Fruit fly (Drosophila melanogaster) whole organism, wandering third instar larva: ENCODE results near the gene CG11449.

Experiments
- Abd-B ChIP-seq: fragments of >200 bp; optimal IDR thresholded peaks from 2 replicates; lab custom pipeline; 2017; ENCODE audit warnings: missing biosample characterization, missing genetic modification characterization
- CG32264 ChIP-seq: fragments of 200-800 bp; sonication (Bioruptor generic); optimal IDR thresholded peaks from 2 replicates; lab custom pipeline; 2016; ENCODE audit warnings: missing biosample characterization, missing genetic modification characterization
- CG9705 ChIP-seq: fragments of 200-800 bp; sonication (Bioruptor generic); optimal IDR thresholded peaks from 2 replicates; lab custom pipeline; 2018; ENCODE audit warnings: missing biosample characterization, mild to moderate bottlenecking, missing genetic modification characterization
- Dfd ChIP-seq: fragments of >200 bp; optimal IDR thresholded peaks from 2 replicates; lab custom pipeline; 2017; ENCODE audit warnings: missing biosample characterization, missing genetic modification characterization
- Dif ChIP-seq: fragments of 200-275, 200-300 bp; sonication (Bioruptor generic); optimal IDR thresholded peaks from 2 replicates; lab custom pipeline; 2018; ENCODE audit warnings: missing biosample characterization, missing genetic modification characterization; ENCODE audit not compliant: partially characterized antibody
- HLH106 ChIP-seq: fragments of 200-800 bp; optimal IDR thresholded peaks from 3 replicates; lab custom pipeline; 2019; ENCODE audit warnings: missing biosample characterization, mild to moderate bottlenecking, missing genetic modification characterization, moderate library complexity
- Hnf4 ChIP-seq: fragments of 200-800 bp; sonication (Bioruptor generic); optimal IDR thresholded peaks from 2 replicates; lab custom pipeline; 2016; ENCODE audit warnings: missing biosample characterization, mild to moderate bottlenecking, missing genetic modification characterization
- Hr78 ChIP-seq: fragments of >200 bp; optimal IDR thresholded peaks from 2 replicates; lab custom pipeline; 2017; ENCODE audit warnings: missing biosample characterization, missing genetic modification characterization
- Hr83 ChIP-seq: fragments of 200-300 bp; sonication (Bioruptor generic); optimal IDR thresholded peaks from 2 replicates; lab custom pipeline; 2016; ENCODE audit warnings: missing biosample characterization, mild to moderate bottlenecking, missing genetic modification characterization, moderate library complexity; ENCODE audit not compliant: poor library complexity, severe bottlenecking
- Jra ChIP-seq: sonication (Bioruptor generic); optimal IDR thresholded peaks from 2 replicates; lab custom pipeline; 2016; ENCODE audit warnings: missing biosample characterization, missing genetic modification characterization
- Mio ChIP-seq: sonication (Bioruptor generic); optimal IDR thresholded peaks from 2 replicates; lab custom pipeline; 2016; ENCODE audit warnings: missing biosample characterization, missing genetic modification characterization
- Myc ChIP-seq: fragments of >200 bp; optimal IDR thresholded peaks from 2 replicates; lab custom pipeline; 2017
- N ChIP-seq: fragments of >200 bp; optimal IDR thresholded peaks from 2 replicates; lab custom pipeline; 2018; ENCODE audit warnings: missing biosample characterization, missing external identifiers, missing genetic modification characterization
- OdsH ChIP-seq: fragments of 200-800 bp; sonication (Bioruptor generic); optimal IDR thresholded peaks from 2 replicates; lab custom pipeline; 2016; ENCODE audit warnings: missing biosample characterization, mild to moderate bottlenecking, missing genetic modification characterization
- Rel ChIP-seq, 2 experiments: fragments of 200-800 bp; sonication (Bioruptor generic) in 1 of 2; optimal IDR thresholded peaks; 2 replicates in 1 of 2; 3 replicates in 1 of 2; lab custom pipeline; 2016 to 2019; ENCODE audit warnings: mild to moderate bottlenecking in 2 of 2, missing biosample characterization in 2 of 2, missing genetic modification characterization in 2 of 2, moderate library complexity in 1 of 2
- Sp1 ChIP-seq: fragments of 200-800 bp; sonication (Bioruptor generic); optimal IDR thresholded peaks from 3 replicates; lab custom pipeline; 2019; ENCODE audit warnings: missing biosample characterization, mild to moderate bottlenecking, missing genetic modification characterization, moderate library complexity
- Vsx2 ChIP-seq: fragments of 200-300, 225-300 bp; sonication (Bioruptor generic); optimal IDR thresholded peaks from 2 replicates; lab custom pipeline; 2018; ENCODE audit warnings: missing biosample characterization, missing genetic modification characterization; ENCODE audit not compliant: partially characterized antibody
- br ChIP-seq: fragments of 200-800 bp; sonication (Bioruptor generic); optimal IDR thresholded peaks from 2 replicates; lab custom pipeline; 2016; ENCODE audit warnings: missing biosample characterization, missing genetic modification characterization
- brk ChIP-seq: fragments of 200-800 bp; sonication (Bioruptor generic); optimal IDR thresholded peaks from 2 replicates; lab custom pipeline; 2016; ENCODE audit warnings: missing biosample characterization, mild to moderate bottlenecking, missing genetic modification characterization
- dmrt93B ChIP-seq: fragments of 200-800 bp; sonication (Bioruptor generic); optimal IDR thresholded peaks from 2 replicates; lab custom pipeline; 2018; ENCODE audit warnings: missing biosample characterization, mild to moderate bottlenecking, missing genetic modification characterization
- dsf ChIP-seq: sonication (Bioruptor generic); optimal IDR thresholded peaks from 2 replicates; lab custom pipeline; 2016; ENCODE audit warnings: missing biosample characterization, missing genetic modification characterization, borderline replicate concordance
- ey ChIP-seq: fragments of 200-800 bp; sonication (Bioruptor generic); optimal IDR thresholded peaks from 2 replicates; lab custom pipeline; 2016; ENCODE audit warnings: missing biosample characterization, missing genetic modification characterization
- foxo ChIP-seq, 2 experiments: fragments of 200-800 bp; sonication (Bioruptor generic); optimal IDR thresholded peaks; 2 replicates in 1 of 2; 3 replicates in 1 of 2; lab custom pipeline; 2016 to 2017; ENCODE audit warnings: missing biosample characterization in 2 of 2, missing genetic modification characterization in 2 of 2
- fru ChIP-seq: fragments of 200-800 bp; sonication (Bioruptor generic); optimal IDR thresholded peaks from 3 replicates; lab custom pipeline; 2016; ENCODE audit warnings: missing biosample characterization, mild to moderate bottlenecking, missing genetic modification characterization
- jim ChIP-seq: fragments of 175-275, 200-325 bp; sonication (Bioruptor generic); optimal IDR thresholded peaks from 2 replicates; lab custom pipeline; 2016; ENCODE audit warnings: missing biosample characterization, mild to moderate bottlenecking, missing genetic modification characterization
- lola ChIP-seq: fragments of >200 bp; optimal IDR thresholded peaks from 2 replicates; lab custom pipeline; 2017; ENCODE audit warnings: missing biosample characterization, missing genetic modification characterization
- pan ChIP-seq: fragments of >200 bp; optimal IDR thresholded peaks from 2 replicates; lab custom pipeline; 2017
- psq ChIP-seq: fragments of 200-800 bp; sonication (Bioruptor generic); optimal IDR thresholded peaks from 3 replicates; lab custom pipeline; 2017; ENCODE audit warnings: missing biosample characterization, mild to moderate bottlenecking, missing genetic modification characterization, moderate library complexity
- rgr ChIP-seq: fragments of 200-800 bp; sonication (Bioruptor generic); optimal IDR thresholded peaks from 3 replicates; lab custom pipeline; 2016; ENCODE audit warnings: missing biosample characterization, mild to moderate bottlenecking, missing genetic modification characterization
- sage ChIP-seq: fragments of 200-800 bp; sonication (Bioruptor generic); optimal IDR thresholded peaks from 2 replicates; lab custom pipeline; 2016; ENCODE audit warnings: missing biosample characterization, mild to moderate bottlenecking, missing genetic modification characterization
- sv ChIP-seq: fragments of 200-800 bp; sonication (Bioruptor generic); optimal IDR thresholded peaks from 3 replicates; lab custom pipeline; 2016; ENCODE audit warnings: missing biosample characterization, missing genetic modification characterization
- tai ChIP-seq: sonication (Bioruptor generic); optimal IDR thresholded peaks from 2 replicates; lab custom pipeline; 2016; ENCODE audit warnings: missing biosample characterization, missing genetic modification characterization

Gene CG11449

dm6 chr3L:22455953-22456488, 1.8 kb downstream of the CG11449 start:
- no peak for TF ChIP-seq sv (GFP tag; lab: Kevin White, UChicago)
- TF ChIP-seq Hr78 (GFP tag; lab: Kevin White, UChicago) = peak; percentile 31
- no peak for TF ChIP-seq foxo (GFP tag; optimal IDR thresholded peaks at IDR 0.05; lab: Kevin White, UChicago)
- TF ChIP-seq Dif (GFP tag; lab: Kevin White, UChicago) = no peak
- no peak for TF ChIP-seq fru (GFP tag; lab: Kevin White, UChicago)
- TF ChIP-seq N (GFP tag; lab: Kevin White, UChicago) = peak; percentile 90
- no peak for TF ChIP-seq OdsH (GFP tag; lab: Kevin White, UChicago)
- TF ChIP-seq Myc (lab: Kevin White, UChicago) = peak; percentile 95
- peak; percentile 38 for TF ChIP-seq lola (GFP tag; lab: Kevin White, UChicago)

dm6 chr3L:22458271-22458670, 4.1 kb downstream of the CG11449 start:
- TF ChIP-seq Abd-B (GFP tag; lab: Kevin White, UChicago) (no peak), CG9705 (no peak), Sp1 (GFP tag; lab: Kevin White, UChicago) (no peak), sv (GFP tag; lab: Kevin White, UChicago) (no peak), Rel (GFP tag; optimal IDR thresholded peaks at IDR 0.05; lab: Kevin White, UChicago) (no peak), Rel (tag; optimal IDR thresholded peaks at IDR 0.05; lab: Kevin White, UChicago) (no peak), Jra (GFP tag; lab: Kevin White, UChicago) (no peak), Mio (GFP tag; lab: Kevin White, UChicago) (no peak), OdsH (GFP tag; lab: Kevin White, UChicago) (no peak), HLH106 (tag; lab: Kevin White, UChicago) (no peak), lola (GFP tag; lab: Kevin White, UChicago) (no peak)
- TF ChIP-seq, all 38 proteins: peak for 0

- TF ChIP-seq Abd-B (GFP tag; lab: Kevin White, UChicago) (no peak), CG32264 (GFP tag; lab: Kevin White, UChicago) (no peak), Hnf4 (no peak), Myc (lab: Kevin White, UChicago) (no peak), Sp1 (GFP tag; lab: Kevin White, UChicago) (no peak), jim (no peak), Dfd (no peak), sage (no peak), OdsH (GFP tag; lab: Kevin White, UChicago) (no peak), psq (GFP tag; lab: Kevin White, UChicago) (no peak), HLH106 (tag; lab: Kevin White, UChicago) (no peak), dsf (GFP tag; lab: Kevin White, UChicago) (no peak), ey (GFP tag; lab: Kevin White, UChicago) (no peak), Hr83 (GFP tag; lab: Kevin White, UChicago) (no peak), tai (GFP tag; lab: Kevin White, UChicago) (no peak), fru (GFP tag; lab: Kevin White, UChicago) (no peak), Mio (GFP tag; lab: Kevin White, UChicago) (no peak)
These were observed 4.8 kb downstream of the CG11449 start for dm6 chr3L:22458898-22459524.

- no peak for TF ChIP-seq lola (GFP tag; lab: Kevin White, UChicago)
- no peak for TF ChIP-seq Vsx2
- no peak for TF ChIP-seq brk
- no peak for TF ChIP-seq Abd-B (GFP tag; lab: Kevin White, UChicago)
- no peak for TF ChIP-seq foxo (GFP tag; optimal IDR thresholded peaks at IDR 0.05; lab: Kevin White, UChicago)
- no peak for TF ChIP-seq psq (GFP tag; lab: Kevin White, UChicago)
- TF ChIP-seq Dfd = no peak
- no peak for TF ChIP-seq br (GFP tag; lab: Kevin White, UChicago)
- no peak for TF ChIP-seq CG32264 (GFP tag; lab: Kevin White, UChicago)
- no peak for TF ChIP-seq Dif (GFP tag; lab: Kevin White, UChicago)
- TF ChIP-seq Sp1 (GFP tag; lab: Kevin White, UChicago) = no peak
- TF ChIP-seq rgr (GFP tag; lab: Kevin White, UChicago) = no peak
- no peak for TF ChIP-seq CG9705
- TF ChIP-seq N (GFP tag; lab: Kevin White, UChicago) = no peak
- TF ChIP-seq tai (GFP tag; lab: Kevin White, UChicago) = no peak
- TF ChIP-seq HLH106 (tag; lab: Kevin White, UChicago) = no peak
- no peak for TF ChIP-seq dmrt93B (GFP tag; lab: Kevin White, UChicago)
- no peak for TF ChIP-seq pan
- TF ChIP-seq Hnf4 = no peak
- no peak for TF ChIP-seq jim
These were observed 6.3 kb downstream of the CG11449 start for dm6 chr3L:22460428-22460827.
